Worm (Caenorhabditis elegans) whole organism, young adult: ENCODE results near the gene col-179.
A peak's percentile ranks its signal among the peaks of the same experiment; 100 is the strongest.

ENCODE experiments used
- ama-1 ChIP-seq, 3 experiments: fragments of 150-350 bp in 1 of 3; sonication (generic microtip) in 2 of 3; optimal IDR thresholded peaks; 2 replicates each; lab custom pipeline; 2014 to 2018; ENCODE audit warnings: missing biosample characterization in 2 of 3, missing genetic modification characterization in 2 of 3, missing genetic modification reagents in 2 of 3
- him-1 ChIP-seq: sonication (generic microtip); optimal IDR thresholded peaks from 2 replicates; lab custom pipeline; 2016; ENCODE audit warnings: missing genotype, missing genetic modification reagents, missing genetic modification characterization, missing compliant biosample characterization
- pha-4 ChIP-seq: fragments of 150-350 bp; sonication (generic microtip); optimal IDR thresholded peaks from 2 replicates; lab custom pipeline; 2014; ENCODE audit warnings: missing biosample characterization, missing genetic modification reagents, missing genetic modification characterization
- sea-2 ChIP-seq: fragments of 200-800 bp; sonication (Bioruptor generic); IDR thresholded peaks from 2 replicates; pipeline ENCODE4 v1.3.6; 2022; ENCODE audit warnings: missing genetic modification characterization, missing compliant biosample characterization
- zim-3 ChIP-seq: sonication (generic microtip); optimal IDR thresholded peaks from 2 replicates; lab custom pipeline; 2017; ENCODE audit warnings: mild to moderate bottlenecking, missing genetic modification characterization, moderate library complexity, missing compliant biosample characterization

DNA sequence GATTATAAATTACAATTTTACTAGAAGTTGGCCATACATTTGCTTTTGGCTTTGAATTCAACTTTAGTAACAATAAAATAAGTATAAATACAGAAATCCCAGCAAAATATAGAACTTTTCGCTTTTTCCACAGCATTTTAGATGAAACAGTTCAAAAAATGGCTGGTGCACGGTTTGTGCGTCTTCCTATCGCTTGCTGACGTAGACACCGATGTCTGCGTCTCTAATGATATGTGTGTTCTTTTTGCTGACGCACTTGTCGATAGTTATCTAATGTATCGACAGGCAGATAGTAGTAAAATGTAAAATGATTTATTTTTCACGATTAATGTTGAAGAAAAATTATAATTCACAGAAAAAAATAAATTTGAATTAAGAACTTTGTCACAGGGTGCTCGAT, 5.7 kb downstream of the col-179 start, which contains the start of gene hst-2:
- TF ChIP-seq him-1 (tag; lab: Kevin White, UChicago) = no peak
- no peak for TF ChIP-seq ama-1 (optimal IDR thresholded peaks at IDR 0.05; lab: Kevin White, UChicago)
- TF ChIP-seq ama-1 (GFP tag; optimal IDR thresholded peaks at IDR 0.05; lab: Kevin White, UChicago) = no peak
- no peak for TF ChIP-seq zim-3 (tag; lab: Kevin White, UChicago)
- TF ChIP-seq sea-2 (GFP tag; lab: Robert Waterston, UW) = no peak
- peak; percentile 61 for TF ChIP-seq pha-4 (tag; lab: Kevin White, UChicago)
